Worm (Caenorhabditis elegans) whole organism, L3 larva: ENCODE measurements around the gene sri-1.
A peak's percentile ranks its signal among the peaks of the same experiment; 100 is the strongest.
"Not testable (repeated sequence)": the region's sequence is repeated elsewhere in the genome, so short reads cannot be mapped to it uniquely, and the experiment has no call there.

Experiments used
- R02D3.7 ChIP-seq: fragments of 150-350 bp; optimal IDR thresholded peaks from 2 replicates; lab custom pipeline; 2014; ENCODE audit warnings: missing biosample characterization, missing genetic modification characterization
- ZK546.5 ChIP-seq: sonication (generic microtip); optimal IDR thresholded peaks from 2 replicates; lab custom pipeline; 2017; ENCODE audit warnings: missing biosample characterization, missing genetic modification characterization
- ama-1 ChIP-seq: fragments of 150-350 bp; optimal IDR thresholded peaks from 2 replicates; lab custom pipeline; 2018
- ceh-82 ChIP-seq: fragments of 150-350 bp; optimal IDR thresholded peaks from 2 replicates; lab custom pipeline; 2014; ENCODE audit warnings: missing biosample characterization, missing genetic modification characterization
- ceh-9 ChIP-seq: sonication (generic microtip); optimal IDR thresholded peaks from 2 replicates; lab custom pipeline; 2018; ENCODE audit warnings: missing biosample characterization, missing genetic modification characterization
- daf-12 ChIP-seq: fragments of 150-350 bp; optimal IDR thresholded peaks from 2 replicates; lab custom pipeline; 2014; ENCODE audit warnings: missing biosample characterization, missing genetic modification reagents, missing genetic modification characterization
- egl-5 ChIP-seq: fragments of 150-350 bp; optimal IDR thresholded peaks from 2 replicates; lab custom pipeline; 2017; ENCODE audit warnings: missing biosample characterization, missing genetic modification reagents, missing genetic modification characterization, inconsistent platforms
- elt-2 ChIP-seq: sonication (generic microtip); optimal IDR thresholded peaks from 2 replicates; lab custom pipeline; 2016; ENCODE audit warnings: missing genetic modification reagents, mild to moderate bottlenecking, missing genetic modification characterization, missing compliant biosample characterization
- elt-3 ChIP-seq, 3 experiments: fragments of 150-350 bp in 1 of 3; sonication (generic microtip) in 2 of 3; optimal IDR thresholded peaks; 2 replicates in 2 of 3; 4 replicates in 1 of 3; lab custom pipeline; 2014 to 2017; ENCODE audit warnings: missing biosample characterization in 3 of 3, missing genetic modification characterization in 3 of 3
- eor-1 ChIP-seq, 2 experiments: fragments of 150-350 bp; optimal IDR thresholded peaks; 2 replicates each; lab custom pipeline; 2014 to 2018; ENCODE audit warnings: missing biosample characterization in 2 of 2, missing genetic modification characterization in 2 of 2
- fkh-2 ChIP-seq: fragments of 150-350 bp; optimal IDR thresholded peaks from 2 replicates; lab custom pipeline; 2014; ENCODE audit warnings: missing biosample characterization, missing genetic modification reagents, missing genetic modification characterization
- fos-1 ChIP-seq: fragments of 150-350 bp; optimal IDR thresholded peaks from 2 replicates; lab custom pipeline; 2014; ENCODE audit warnings: missing biosample characterization, missing genetic modification characterization
- hmg-11 ChIP-seq: sonication (generic microtip); optimal IDR thresholded peaks from 2 replicates; lab custom pipeline; 2016; ENCODE audit warnings: missing genetic modification characterization, missing compliant biosample characterization
- jun-1 ChIP-seq: fragments of 150-350 bp; optimal IDR thresholded peaks from 2 replicates; lab custom pipeline; 2014; ENCODE audit warnings: missing biosample characterization, missing genetic modification reagents, missing genetic modification characterization
- lin-39 ChIP-seq: fragments of 150-350 bp; optimal IDR thresholded peaks from 2 replicates; lab custom pipeline; 2018; ENCODE audit warnings: missing biosample characterization, missing genetic modification reagents, missing genetic modification characterization
- lsy-12 ChIP-seq: sonication (generic microtip); optimal IDR thresholded peaks from 2 replicates; lab custom pipeline; 2016; ENCODE audit warnings: mild to moderate bottlenecking, missing genetic modification characterization, missing compliant biosample characterization
- mdl-1 ChIP-seq: fragments of 150-350 bp; optimal IDR thresholded peaks from 2 replicates; lab custom pipeline; 2014; ENCODE audit warnings: missing biosample characterization, missing genetic modification characterization
- nfya-1 ChIP-seq: sonication (generic microtip); optimal IDR thresholded peaks from 2 replicates; lab custom pipeline; 2017; ENCODE audit warnings: missing genetic modification characterization, mild to moderate bottlenecking, missing compliant biosample characterization, antibody characterized with exemption, moderate library complexity; ENCODE audit not compliant: insufficient read depth
- nhr-11 ChIP-seq: fragments of 150-350 bp; optimal IDR thresholded peaks from 2 replicates; lab custom pipeline; 2014; ENCODE audit warnings: missing biosample characterization, missing genetic modification characterization
- nhr-12 ChIP-seq: fragments of 150-350 bp; optimal IDR thresholded peaks from 2 replicates; lab custom pipeline; 2014; ENCODE audit warnings: missing biosample characterization, missing genetic modification characterization
- nhr-23 ChIP-seq: fragments of 150-350 bp; optimal IDR thresholded peaks from 2 replicates; lab custom pipeline; 2014; ENCODE audit warnings: missing biosample characterization, missing genetic modification reagents, missing genetic modification characterization
- nhr-25 ChIP-seq: sonication (generic microtip); optimal IDR thresholded peaks from 2 replicates; lab custom pipeline; 2017; ENCODE audit warnings: missing biosample characterization, missing genetic modification characterization
- nhr-43 ChIP-seq: sonication (generic microtip); optimal IDR thresholded peaks from 2 replicates; lab custom pipeline; 2016; ENCODE audit warnings: mild to moderate bottlenecking, missing genetic modification characterization, missing compliant biosample characterization; ENCODE audit not compliant: poor library complexity, severe bottlenecking
- nhr-76 ChIP-seq: fragments of 150-350 bp; sonication (generic microtip); optimal IDR thresholded peaks from 5 replicates; lab custom pipeline; 2014; ENCODE audit warnings: missing biosample characterization, missing genetic modification characterization
- nhr-77 ChIP-seq: fragments of 150-350 bp; optimal IDR thresholded peaks from 2 replicates; lab custom pipeline; 2014; ENCODE audit warnings: missing biosample characterization, missing genetic modification characterization
- pha-4 ChIP-seq: fragments of 150-350 bp; optimal IDR thresholded peaks from 2 replicates; lab custom pipeline; 2014; ENCODE audit warnings: missing biosample characterization, missing genetic modification reagents, missing genetic modification characterization
- pqm-1 ChIP-seq: fragments of 150-350 bp; optimal IDR thresholded peaks from 2 replicates; lab custom pipeline; 2017; ENCODE audit warnings: missing biosample characterization, missing genetic modification characterization, inconsistent platforms
- sea-2 ChIP-seq: fragments of 150-350 bp; sonication (generic microtip); optimal IDR thresholded peaks from 4 replicates; lab custom pipeline; 2014; ENCODE audit warnings: missing biosample characterization, missing genetic modification reagents, missing genetic modification characterization
- skn-1 ChIP-seq: fragments of 150-350 bp; optimal IDR thresholded peaks from 2 replicates; lab custom pipeline; 2014; ENCODE audit warnings: missing biosample characterization, missing genetic modification characterization
- tbx-2 ChIP-seq: sonication (generic microtip); optimal IDR thresholded peaks from 2 replicates; lab custom pipeline; 2016; ENCODE audit warnings: mild to moderate bottlenecking, missing genetic modification characterization, missing compliant biosample characterization
- zag-1 ChIP-seq: fragments of 150-350 bp; optimal IDR thresholded peaks from 2 replicates; lab custom pipeline; 2014; ENCODE audit warnings: missing biosample characterization, missing genetic modification characterization
- ztf-11 ChIP-seq: fragments of 150-350 bp; optimal IDR thresholded peaks from 2 replicates; lab custom pipeline; 2014; ENCODE audit warnings: missing biosample characterization, missing genetic modification characterization
- ztf-4 ChIP-seq: fragments of 150-350 bp; optimal IDR thresholded peaks from 2 replicates; lab custom pipeline; 2014; ENCODE audit warnings: missing biosample characterization, missing genetic modification characterization

The sri-1 gene

ce11 chrV:16002288-16002687 is 34.8 kb upstream of the sri-1 start, which contains the start of gene nhr-63:
Gene nhr-63 (plus strand): TSS chrV:16002588.
- TF ChIP-seq skn-1 (tag; lab: Kevin White, UChicago) (no peak), nhr-43 (tag; lab: Kevin White, UChicago) (no peak), eor-1 (tag; optimal IDR thresholded peaks at IDR 0.05; lab: Kevin White, UChicago) (no peak), elt-2 (tag; lab: Kevin White, UChicago) (no peak), lsy-12 (tag; lab: Kevin White, UChicago) (no peak), lin-39 (tag; lab: Kevin White, UChicago) (no peak), nhr-77 (tag; lab: Kevin White, UChicago) (no peak), ztf-4 (tag; lab: Kevin White, UChicago) (no peak), tbx-2 (no peak), sea-2 (no peak), ZK546.5 (tag; lab: Kevin White, UChicago) (no peak), nfya-1 (no peak), ama-1 (lab: Kevin White, UChicago) (no peak), nhr-12 (no peak)

DNA sequence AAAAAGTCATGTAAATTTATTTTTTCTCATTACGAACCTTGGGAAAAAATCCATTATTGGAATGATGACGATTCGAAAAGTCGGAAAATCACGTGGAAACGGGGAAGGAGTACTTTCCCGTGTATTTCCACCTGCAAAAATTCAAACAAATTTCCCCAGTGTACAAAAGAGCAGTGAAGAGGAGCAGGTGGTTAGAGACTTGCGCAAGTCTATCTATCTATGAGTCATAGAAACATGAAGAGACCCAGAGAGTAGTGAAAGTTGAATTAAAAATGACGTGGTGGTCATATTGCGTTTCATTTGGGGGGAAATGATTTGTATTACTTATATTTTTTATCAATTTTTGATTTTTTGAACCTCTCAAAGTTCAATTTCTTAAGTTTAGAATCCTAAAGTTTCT is 33.0 kb upstream of the sri-1 start, which contains the start of gene nhr-50:
Gene nhr-50, minus strand, starts transcription at position 199 of the 400 bp plus-strand sequence.
- peak; percentile 13 for TF ChIP-seq skn-1 (tag; lab: Kevin White, UChicago)
- no peak for TF ChIP-seq zag-1 (tag; lab: Kevin White, UChicago)
- TF ChIP-seq daf-12 (tag; lab: Kevin White, UChicago): no peak
- no peak for TF ChIP-seq fkh-2 (tag; lab: Kevin White, UChicago)
- TF ChIP-seq nhr-23 (tag; lab: Kevin White, UChicago): peak; percentile 55
- TF ChIP-seq elt-2 (tag; lab: Kevin White, UChicago): peak; percentile 80
- TF ChIP-seq nfya-1: no peak
- TF ChIP-seq ztf-11 (tag; lab: Kevin White, UChicago): no peak
- no peak for TF ChIP-seq egl-5 (tag; lab: Kevin White, UChicago)
- no peak for TF ChIP-seq elt-3 (tag; optimal IDR thresholded peaks at IDR 0.05; lab: Kevin White, UChicago)
- peak; percentile 92 for TF ChIP-seq jun-1 (tag; lab: Kevin White, UChicago)
- TF ChIP-seq pqm-1 (tag; lab: Kevin White, UChicago): peak; percentile 84
- peak; percentile 93 for TF ChIP-seq pha-4
- TF ChIP-seq mdl-1 (tag; lab: Kevin White, UChicago): peak; percentile 13
- TF ChIP-seq nhr-43 (tag; lab: Kevin White, UChicago): no peak
- peak; percentile 69 for TF ChIP-seq fos-1
- TF ChIP-seq nhr-25 (tag; lab: Kevin White, UChicago): peak; percentile 12
- TF ChIP-seq hmg-11 (tag; lab: Kevin White, UChicago): no peak

- TF ChIP-seq nhr-76: no peak
- TF ChIP-seq fkh-2 (tag; lab: Kevin White, UChicago): no peak
- TF ChIP-seq ceh-9 (tag; lab: Kevin White, UChicago): no peak
- TF ChIP-seq nhr-43 (tag; lab: Kevin White, UChicago): no peak
- TF ChIP-seq daf-12 (tag; lab: Kevin White, UChicago): no peak
- TF ChIP-seq nhr-23 (tag; lab: Kevin White, UChicago): no peak
- no peak for TF ChIP-seq elt-3 (tag; optimal IDR thresholded peaks at IDR 0.05; lab: Kevin White, UChicago)
- TF ChIP-seq nhr-11 (tag; lab: Kevin White, UChicago): no peak
- TF ChIP-seq R02D3.7 (tag; lab: Kevin White, UChicago): no peak
- no peak for TF ChIP-seq ceh-82
- TF ChIP-seq zag-1 (tag; lab: Kevin White, UChicago): no peak
Observed at ce11 chrV:15996655-15997186, 29.3 kb upstream of the sri-1 start, which contains the start of the genes C06C6.9 and C06C6.8. Gene C06C6.9 (minus strand): TSS chrV:15996755. Gene C06C6.8 (plus strand): TSS chrV:15997136.

DNA sequence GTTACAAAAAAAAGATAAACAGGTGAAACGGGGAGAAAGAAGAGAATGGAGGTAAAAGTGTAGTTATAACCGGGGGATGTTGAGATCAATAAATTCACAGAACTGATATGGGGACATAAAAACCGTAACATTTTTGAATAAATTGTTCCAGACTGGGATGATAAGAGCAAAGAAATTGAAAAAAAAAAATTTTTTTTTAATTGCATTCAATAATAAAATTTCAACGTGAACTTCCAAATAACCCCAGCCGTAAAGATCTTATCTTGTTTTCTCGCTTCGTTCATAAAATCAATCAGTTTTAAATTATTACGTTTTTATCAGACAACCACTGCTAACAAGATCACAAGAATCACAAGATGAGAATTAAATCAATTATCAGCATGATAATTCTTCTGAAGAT is 24.4 kb upstream of the sri-1 start, which contains the start of gene C06C6.7:
Gene C06C6.7, plus strand, starts transcription at position 301 of the 400 bp plus-strand sequence.
- not testable (repeated sequence) for TF ChIP-seq ama-1 (lab: Kevin White, UChicago); elt-3 (tag; optimal IDR thresholded peaks at IDR 0.05; lab: Kevin White, UChicago); eor-1 (tag; optimal IDR thresholded peaks at IDR 0.05; lab: Kevin White, UChicago)
